Fruit fly (Drosophila melanogaster) ovary, adult (tissue): Measurements from ENCODE around the gene grnd.

Experiments
- CG17801 ChIP-seq: fragments of 200-800 bp; optimal IDR thresholded peaks from 2 replicates; lab custom pipeline; 2019; ENCODE audit warnings: missing biosample characterization, mild to moderate bottlenecking, missing genetic modification characterization, moderate library complexity; ENCODE audit not compliant: partially characterized antibody

Gene grnd

dm6 chr2L:18496834-18497233, 11.6 kb downstream of the grnd start:
- no peak for TF ChIP-seq CG17801 (GFP tag; lab: Kevin White, UChicago)

dm6 chr2L:18499900-18500299, 14.7 kb downstream of the grnd start:
- TF ChIP-seq CG17801 (GFP tag; lab: Kevin White, UChicago) = no peak

dm6 chr2L:18503760-18504159, 18.5 kb downstream of the grnd start, which contains the start of gene kon:
TSS of gene kon (minus strand) at chr2L:18503978.
- TF ChIP-seq CG17801 (GFP tag; lab: Kevin White, UChicago) = no peak

- no peak for TF ChIP-seq CG17801 (GFP tag; lab: Kevin White, UChicago)
Observed at dm6 chr2L:18504881-18505280, 19.7 kb downstream of the grnd start.

- TF ChIP-seq CG17801 (GFP tag; lab: Kevin White, UChicago) = no peak
Observed at dm6 chr2L:18505475-18505874, 20.3 kb downstream of the grnd start.

- no peak for TF ChIP-seq CG17801 (GFP tag; lab: Kevin White, UChicago)
Observed at dm6 chr2L:18506923-18507322, 21.7 kb downstream of the grnd start.

dm6 chr2L:18509181-18509580, 24.0 kb downstream of the grnd start, which contains the start of gene Ugt301D1:
TSS of gene Ugt301D1 (plus strand) at chr2L:18509560.
- no peak for TF ChIP-seq CG17801 (GFP tag; lab: Kevin White, UChicago)

- TF ChIP-seq CG17801 (GFP tag; lab: Kevin White, UChicago) = no peak
Observed at dm6 chr2L:18513402-18513801, 28.2 kb downstream of the grnd start.

- no peak for TF ChIP-seq CG17801 (GFP tag; lab: Kevin White, UChicago)
Observed at dm6 chr2L:18516367-18516766, 31.1 kb downstream of the grnd start.

dm6 chr2L:18517002-18517635, 31.9 kb downstream of the grnd start, which contains the start of gene CG10211:
TSS of gene CG10211 (plus strand) at chr2L:18517487.
- TF ChIP-seq CG17801 (GFP tag; lab: Kevin White, UChicago) = no peak

- no peak for TF ChIP-seq CG17801 (GFP tag; lab: Kevin White, UChicago)
Observed at dm6 chr2L:18518852-18519251, 33.6 kb downstream of the grnd start.

- TF ChIP-seq CG17801 (GFP tag; lab: Kevin White, UChicago) = no peak
Observed at dm6 chr2L:18522258-18522657, 37.0 kb downstream of the grnd start.

- TF ChIP-seq CG17801 (GFP tag; lab: Kevin White, UChicago) = no peak
Observed at dm6 chr2L:18523003-18523402, 37.8 kb downstream of the grnd start.

- TF ChIP-seq CG17801 (GFP tag; lab: Kevin White, UChicago) = no peak
Observed at dm6 chr2L:18524896-18525295, 39.7 kb downstream of the grnd start.

- TF ChIP-seq CG17801 (GFP tag; lab: Kevin White, UChicago) = no peak
Observed at dm6 chr2L:18526005-18526404, 40.8 kb downstream of the grnd start.
